Worm (Caenorhabditis elegans): ENCODE data around the gene srw-82.

DNA sequence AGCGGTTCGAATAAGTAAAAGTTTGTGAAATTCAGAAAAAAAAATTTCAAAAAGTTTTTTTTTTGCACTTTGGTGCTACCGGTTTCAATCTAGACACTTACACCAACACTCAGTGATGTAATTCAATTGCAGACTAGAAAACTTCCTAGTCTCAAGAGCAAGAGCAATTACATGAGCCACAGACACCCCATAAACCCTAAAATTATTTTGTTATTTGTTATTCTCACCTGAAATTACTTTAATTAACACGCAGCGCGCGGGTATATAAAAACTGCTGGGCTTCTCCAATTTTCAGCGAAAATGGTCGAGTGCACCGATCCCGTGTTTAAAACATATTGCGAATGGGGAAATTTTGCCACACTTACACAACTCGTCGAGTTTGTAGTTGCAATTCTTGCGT lies 5.3 kb upstream of the srw-82 start, which contains the start of gene srw-83:
- TF ChIP-seq F49E8.2 (tag; optimal IDR thresholded peaks at IDR 0.05; ENCODE audit: insufficient read depth) (no peak), F37B4.10 (GFP tag; IDR thresholded peaks at IDR 0.05) (no peak), egl-44 (GFP tag; IDR thresholded peaks at IDR 0.05) (no peak), ama-1 (optimal IDR thresholded peaks at IDR 0.05) (no peak), ama-1 (GFP tag; optimal IDR thresholded peaks at IDR 0.05) (no peak), die-1 (tag; optimal IDR thresholded peaks at IDR 0.05) (no peak), snpc-1.1 (tag; optimal IDR thresholded peaks at IDR 0.05; ENCODE audit: insufficient read depth) (no peak), nhr-80 (tag; optimal IDR thresholded peaks at IDR 0.05) (no peak), attf-3 (GFP tag; conservative IDR thresholded peaks at IDR 0.05) (no peak), lin-35 (GFP tag; optimal IDR thresholded peaks at IDR 0.05) (no peak), ekl-4 (GFP tag; IDR thresholded peaks at IDR 0.05) (no peak)
